Worm (Caenorhabditis elegans) whole organism, L4 larva: ENCODE results near the gene C13C4.8.

ENCODE experiments used
- F37D6.2 ChIP-seq: sonication (generic microtip); optimal IDR thresholded peaks from 2 replicates; lab custom pipeline; 2016; ENCODE audit warnings: mild to moderate bottlenecking, missing genetic modification characterization, missing compliant biosample characterization
- T26A8.4 ChIP-seq: fragments of 200-800 bp; sonication (Bioruptor generic); IDR thresholded peaks from 2 replicates; pipeline ENCODE4 v1.3.6; 2022; ENCODE audit warnings: missing genetic modification characterization, missing compliant biosample characterization
- ZK546.5 ChIP-seq, 2 experiments: sonication (generic microtip); optimal IDR thresholded peaks; 2 replicates each; lab custom pipeline; 2017; ENCODE audit warnings: missing biosample characterization in 2 of 2, missing genetic modification characterization in 2 of 2
- ceh-82 ChIP-seq: sonication (generic microtip); optimal IDR thresholded peaks from 2 replicates; lab custom pipeline; 2017; ENCODE audit warnings: missing biosample characterization, missing genetic modification characterization
- dpl-1 ChIP-seq: fragments of 150-350 bp; optimal IDR thresholded peaks from 2 replicates; lab custom pipeline; 2014; ENCODE audit warnings: missing biosample characterization, missing genetic modification reagents, missing genetic modification characterization
- fkh-10 ChIP-seq: fragments of 150-350 bp; optimal IDR thresholded peaks from 2 replicates; lab custom pipeline; 2014; ENCODE audit warnings: missing biosample characterization, missing genetic modification reagents, missing genetic modification characterization
- hmg-1.1 ChIP-seq: fragments of 200-800 bp; sonication (Bioruptor generic); IDR thresholded peaks from 2 replicates; pipeline ENCODE4 v1.3.6; 2022; ENCODE audit warnings: missing genetic modification reagents, missing genetic modification characterization, missing compliant biosample characterization
- lin-13 ChIP-seq: fragments of 150-350 bp; optimal IDR thresholded peaks from 2 replicates; lab custom pipeline; 2014; ENCODE audit warnings: missing biosample characterization, missing genetic modification reagents, missing genetic modification characterization
- mdt-29 ChIP-seq: fragments of 200-800 bp; sonication (Bioruptor generic); IDR thresholded peaks from 2 replicates; pipeline ENCODE4 v1.3.6; 2022; ENCODE audit warnings: missing genetic modification reagents, missing genetic modification characterization, missing compliant biosample characterization
- nhr-11 ChIP-seq: fragments of 150-350 bp; optimal IDR thresholded peaks from 2 replicates; lab custom pipeline; 2014; ENCODE audit warnings: missing biosample characterization, missing genetic modification characterization
- nhr-237 ChIP-seq: sonication (generic microtip); optimal IDR thresholded peaks from 2 replicates; lab custom pipeline; 2017; ENCODE audit warnings: missing biosample characterization, missing genetic modification characterization
- nhr-6 ChIP-seq: fragments of 150-350 bp; optimal IDR thresholded peaks from 2 replicates; lab custom pipeline; 2014; ENCODE audit warnings: missing biosample characterization, missing genetic modification characterization
- zag-1 ChIP-seq: fragments of 150-350 bp; optimal IDR thresholded peaks from 2 replicates; lab custom pipeline; 2014; ENCODE audit warnings: missing biosample characterization, missing genetic modification characterization

DNA sequence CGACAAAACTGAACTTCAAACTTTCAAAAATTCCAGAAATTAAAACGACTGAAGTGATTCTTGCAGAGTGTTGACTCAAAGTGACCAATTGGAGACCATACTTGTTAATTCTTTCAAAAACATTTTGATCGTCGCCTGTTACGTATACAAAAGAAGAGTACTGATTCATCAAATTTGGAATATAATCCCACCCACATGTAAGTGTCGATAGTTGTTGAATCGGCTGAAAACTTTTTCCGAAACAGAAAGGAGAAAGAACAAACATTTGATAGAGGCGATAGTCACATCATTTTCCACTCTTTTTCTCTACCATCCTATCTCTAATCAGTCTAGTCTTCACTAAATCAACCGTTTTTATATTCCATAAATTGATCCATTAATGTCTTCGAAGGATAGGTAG lies 13.9 kb upstream of the C13C4.8 start, which contains the start of gene nhr-153:
- TF ChIP-seq nhr-6 (tag; lab: Kevin White, UChicago), result no peak
- TF ChIP-seq ZK546.5 (tag; optimal IDR thresholded peaks at IDR 0.05; lab: Kevin White, UChicago), result no peak
- TF ChIP-seq zag-1 (tag; lab: Kevin White, UChicago), result no peak
- no peak for TF ChIP-seq ceh-82 (tag; lab: Kevin White, UChicago)
- TF ChIP-seq hmg-1.1 (GFP tag; lab: Robert Waterston, UW), result no peak
- TF ChIP-seq lin-13 (GFP tag; lab: Kevin White, UChicago), result no peak
- TF ChIP-seq dpl-1, result no peak
- no peak for TF ChIP-seq fkh-10 (GFP tag; lab: Kevin White, UChicago)
- TF ChIP-seq mdt-29 (GFP tag; lab: Robert Waterston, UW), result no peak
- no peak for TF ChIP-seq F37D6.2 (tag; lab: Kevin White, UChicago)
- no peak for TF ChIP-seq nhr-237 (tag; lab: Kevin White, UChicago)
- TF ChIP-seq nhr-11, result no peak
- no peak for TF ChIP-seq T26A8.4 (GFP tag; lab: Robert Waterston, UW)
